Worm (Caenorhabditis elegans): ENCODE results near the gene K09H11.6.

K09H11.6 gene

DNA sequence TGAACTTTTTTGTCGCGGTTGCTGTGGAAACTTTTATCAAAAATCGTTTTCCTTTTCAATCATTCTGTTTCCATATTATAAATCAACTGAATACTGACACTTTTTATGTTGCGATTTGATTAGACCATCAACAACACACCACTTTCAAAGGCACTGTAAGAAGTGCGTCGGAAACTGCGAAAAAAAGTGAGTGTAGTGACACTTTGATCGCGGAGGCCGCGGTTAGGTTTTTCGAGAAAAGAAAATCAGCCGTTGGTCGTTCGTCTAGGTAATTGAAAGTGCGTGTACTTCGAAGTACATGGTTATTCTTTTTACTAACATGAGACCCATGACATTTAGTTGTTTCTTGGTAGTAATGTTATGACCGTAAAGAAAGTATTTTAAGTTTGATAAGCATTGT, 40.3 kb downstream of the K09H11.6 start:
- TF ChIP-seq nhr-11 (tag; optimal IDR thresholded peaks at IDR 0.05): no peak
- TF ChIP-seq ama-1 (optimal IDR thresholded peaks at IDR 0.05): no peak
- TF ChIP-seq nhr-129 (tag; optimal IDR thresholded peaks at IDR 0.05): peak; percentile 16
- peak; percentile 46 for TF ChIP-seq blmp-1 (tag; optimal IDR thresholded peaks at IDR 0.05; ENCODE audit: insufficient read depth)
- no peak for TF ChIP-seq dmd-4 (tag; optimal IDR thresholded peaks at IDR 0.05)
- TF ChIP-seq unc-55 (GFP tag; optimal IDR thresholded peaks at IDR 0.05): no peak

DNA sequence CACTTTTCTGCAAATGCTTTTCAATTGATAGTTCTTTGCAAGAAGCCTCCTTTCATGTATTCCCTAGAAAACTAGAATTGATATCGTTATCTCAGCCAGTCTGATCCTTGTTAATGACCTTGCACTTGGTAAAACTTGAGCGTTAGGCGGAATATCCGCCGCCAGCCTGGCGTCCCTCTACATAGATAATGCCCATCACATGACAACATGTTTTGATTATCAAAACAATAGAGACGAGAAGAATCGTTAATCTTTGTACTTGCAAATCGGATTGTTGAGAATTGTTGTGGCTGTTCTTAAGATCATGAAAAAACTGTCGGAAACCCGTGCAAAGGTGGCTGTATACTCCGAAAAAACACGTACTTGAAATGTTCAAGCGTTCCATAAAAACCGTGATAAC, 42.4 kb downstream of the K09H11.6 start:
- TF ChIP-seq sma-9 (GFP tag; optimal IDR thresholded peaks at IDR 0.05) (peak; percentile 46), sma-9 (tag; optimal IDR thresholded peaks at IDR 0.05) (no peak), Y55F3AM.14 (GFP tag; optimal IDR thresholded peaks at IDR 0.05) (no peak), nhr-129 (tag; optimal IDR thresholded peaks at IDR 0.05) (peak; percentile 26), unc-39 (tag; optimal IDR thresholded peaks at IDR 0.05) (no peak), nhr-23 (tag; optimal IDR thresholded peaks at IDR 0.05) (no peak), nhr-25 (tag; optimal IDR thresholded peaks at IDR 0.05) (peak; percentile 48), gmeb-1 (tag; optimal IDR thresholded peaks at IDR 0.05) (peak; percentile 22), sma-3 (GFP tag; optimal IDR thresholded peaks at IDR 0.05) (peak; percentile 38), nhr-21 (tag; optimal IDR thresholded peaks at IDR 0.05) (peak; percentile 78), nhr-11 (tag; optimal IDR thresholded peaks at IDR 0.05) (no peak)

DNA sequence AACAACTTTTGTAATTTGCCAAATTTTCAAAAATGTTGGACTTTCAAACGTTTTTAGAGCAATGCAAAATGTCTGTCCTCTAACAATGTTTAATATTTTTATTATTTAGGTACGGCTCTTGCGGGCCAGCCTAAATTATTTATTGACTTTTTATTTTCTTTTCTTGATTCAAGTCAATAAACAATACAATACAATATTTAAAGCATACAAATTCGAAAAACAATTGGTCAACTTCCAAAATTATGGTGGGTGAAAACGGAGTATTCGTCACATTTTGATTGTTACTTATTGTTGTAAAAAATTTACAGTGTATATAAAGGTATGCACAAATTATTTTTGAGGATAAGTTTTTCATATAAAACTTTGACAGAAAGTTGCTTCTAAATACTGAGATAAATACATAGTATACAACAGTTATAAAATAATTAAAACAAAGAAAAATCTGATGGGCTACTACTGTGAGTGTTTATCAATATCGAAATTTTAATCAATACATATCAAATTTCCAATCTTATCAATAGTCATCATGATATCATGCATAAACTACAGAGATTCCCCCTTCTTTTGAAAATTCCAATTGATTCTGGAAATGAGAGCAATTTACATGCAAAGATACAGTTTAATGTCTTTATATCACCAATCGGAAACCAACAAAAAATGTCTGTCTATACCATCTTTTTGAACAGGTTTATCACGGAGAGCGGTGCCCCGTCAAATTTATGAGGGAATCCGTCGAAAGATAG, 44.1 kb downstream of the K09H11.6 start, which contains the start of gene F25B4.8:
F25B4.8 (minus strand) TSS at position 51 of the 743 bp plus-strand sequence.
- TF ChIP-seq fos-1 (tag; optimal IDR thresholded peaks at IDR 0.05) (peak; percentile 5), lsy-2 (tag; optimal IDR thresholded peaks at IDR 0.05) (no peak)

DNA sequence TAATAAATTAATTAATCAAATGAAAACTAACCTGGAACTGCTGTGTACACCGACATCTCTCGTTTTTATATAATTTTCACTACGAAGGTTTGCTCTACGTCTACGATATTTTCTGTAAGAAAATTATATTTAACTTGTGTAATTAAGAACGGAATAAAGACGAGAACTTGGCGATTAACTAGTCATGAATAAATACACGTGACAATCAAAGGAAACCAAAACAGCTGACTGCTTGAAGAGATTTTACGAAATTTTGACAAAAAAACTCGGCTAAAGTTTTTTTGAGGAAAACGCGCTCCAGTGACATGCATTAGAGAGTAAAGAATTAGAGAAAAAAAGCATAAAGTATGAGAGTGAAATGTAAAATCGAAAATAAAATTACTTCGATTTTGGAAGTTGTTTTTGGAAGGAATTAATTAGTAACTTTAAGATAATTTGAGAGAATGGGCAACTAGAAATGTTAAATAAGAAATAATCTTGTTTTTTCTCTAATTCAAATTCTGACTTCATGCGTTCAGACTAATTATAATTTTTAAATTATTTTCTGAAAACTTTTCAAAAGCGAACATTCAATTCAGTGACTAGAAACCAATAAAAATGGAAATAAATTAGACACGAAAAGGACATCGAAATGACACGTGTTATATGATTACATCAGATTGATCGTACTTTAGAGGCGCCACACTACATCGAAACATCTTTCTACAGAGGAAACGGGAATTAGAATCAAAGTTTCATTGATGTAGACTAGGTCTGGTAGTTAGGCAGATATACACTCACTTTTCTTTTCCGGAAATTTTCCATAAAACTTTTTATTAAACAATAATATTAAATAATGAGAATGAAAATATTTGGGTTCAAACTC, 48.6 kb downstream of the K09H11.6 start, which contains the start of gene F25B4.7:
F25B4.7 (minus strand) TSS at position 112 of the 865 bp plus-strand sequence.
- TF ChIP-seq fos-1 (tag; optimal IDR thresholded peaks at IDR 0.05) (peak; percentile 40), crh-2 (tag; optimal IDR thresholded peaks at IDR 0.05) (peak; percentile 67), nhr-129 (tag; optimal IDR thresholded peaks at IDR 0.05) (peak; percentile 82), sma-9 (GFP tag; optimal IDR thresholded peaks at IDR 0.05) (peak; percentile 74), sma-9 (tag; optimal IDR thresholded peaks at IDR 0.05) (no peak), nhr-25 (tag; optimal IDR thresholded peaks at IDR 0.05) (peak; percentile 33), nhr-6 (tag; optimal IDR thresholded peaks at IDR 0.05) (no peak), unc-55 (GFP tag; optimal IDR thresholded peaks at IDR 0.05) (peak; percentile 64), C34F6.9 (tag; optimal IDR thresholded peaks at IDR 0.05) (peak; percentile 68), mbf-1 (tag; optimal IDR thresholded peaks at IDR 0.05) (no peak), nhr-11 (tag; optimal IDR thresholded peaks at IDR 0.05) (no peak), lsy-2 (tag; optimal IDR thresholded peaks at IDR 0.05) (peak in 1 of 2 experiments; percentile 41), nhr-21 (tag; optimal IDR thresholded peaks at IDR 0.05) (peak; percentile 41)

Data from whole organism, L2 larva.